Fruit fly (Drosophila melanogaster) whole organism, wandering third instar larva: ENCODE measurements around the gene Liprin-beta.
A peak's percentile ranks its signal among the peaks of the same experiment; 100 is the strongest.

ENCODE experiments used
- Abd-B ChIP-seq: fragments of >200 bp; optimal IDR thresholded peaks from 2 replicates; lab custom pipeline; 2017; ENCODE audit warnings: missing biosample characterization, missing genetic modification characterization
- CG32264 ChIP-seq: fragments of 200-800 bp; sonication (Bioruptor generic); optimal IDR thresholded peaks from 2 replicates; lab custom pipeline; 2016; ENCODE audit warnings: missing biosample characterization, missing genetic modification characterization
- CG9705 ChIP-seq: fragments of 200-800 bp; sonication (Bioruptor generic); optimal IDR thresholded peaks from 2 replicates; lab custom pipeline; 2018; ENCODE audit warnings: missing biosample characterization, mild to moderate bottlenecking, missing genetic modification characterization
- CrebA ChIP-seq: fragments of 200-800 bp; sonication (Bioruptor generic); optimal IDR thresholded peaks from 2 replicates; lab custom pipeline; 2016; ENCODE audit warnings: missing biosample characterization, mild to moderate bottlenecking, missing genetic modification characterization, borderline replicate concordance
- Dif ChIP-seq: fragments of 200-275, 200-300 bp; sonication (Bioruptor generic); optimal IDR thresholded peaks from 2 replicates; lab custom pipeline; 2018; ENCODE audit warnings: missing biosample characterization, missing genetic modification characterization; ENCODE audit not compliant: partially characterized antibody
- GATAd ChIP-seq: sonication (Bioruptor generic); optimal IDR thresholded peaks from 2 replicates; lab custom pipeline; 2016; ENCODE audit warnings: missing biosample characterization, missing genetic modification characterization
- HLH106 ChIP-seq: fragments of 200-800 bp; optimal IDR thresholded peaks from 3 replicates; lab custom pipeline; 2019; ENCODE audit warnings: missing biosample characterization, mild to moderate bottlenecking, missing genetic modification characterization, moderate library complexity
- Hnf4 ChIP-seq: fragments of 200-800 bp; sonication (Bioruptor generic); optimal IDR thresholded peaks from 2 replicates; lab custom pipeline; 2016; ENCODE audit warnings: missing biosample characterization, mild to moderate bottlenecking, missing genetic modification characterization
- Hr78 ChIP-seq: fragments of >200 bp; optimal IDR thresholded peaks from 2 replicates; lab custom pipeline; 2017; ENCODE audit warnings: missing biosample characterization, missing genetic modification characterization
- Hr83 ChIP-seq: fragments of 200-300 bp; sonication (Bioruptor generic); optimal IDR thresholded peaks from 2 replicates; lab custom pipeline; 2016; ENCODE audit warnings: missing biosample characterization, mild to moderate bottlenecking, missing genetic modification characterization, moderate library complexity; ENCODE audit not compliant: poor library complexity, severe bottlenecking
- Jra ChIP-seq: sonication (Bioruptor generic); optimal IDR thresholded peaks from 2 replicates; lab custom pipeline; 2016; ENCODE audit warnings: missing biosample characterization, missing genetic modification characterization
- Mio ChIP-seq: sonication (Bioruptor generic); optimal IDR thresholded peaks from 2 replicates; lab custom pipeline; 2016; ENCODE audit warnings: missing biosample characterization, missing genetic modification characterization
- Myc ChIP-seq: fragments of >200 bp; optimal IDR thresholded peaks from 2 replicates; lab custom pipeline; 2017
- OdsH ChIP-seq: fragments of 200-800 bp; sonication (Bioruptor generic); optimal IDR thresholded peaks from 2 replicates; lab custom pipeline; 2016; ENCODE audit warnings: missing biosample characterization, mild to moderate bottlenecking, missing genetic modification characterization
- Rel ChIP-seq, 2 experiments: fragments of 200-800 bp; sonication (Bioruptor generic) in 1 of 2; optimal IDR thresholded peaks; 2 replicates in 1 of 2; 3 replicates in 1 of 2; lab custom pipeline; 2016 to 2019; ENCODE audit warnings: mild to moderate bottlenecking in 2 of 2, missing biosample characterization in 2 of 2, missing genetic modification characterization in 2 of 2, moderate library complexity in 1 of 2
- Sp1 ChIP-seq: fragments of 200-800 bp; sonication (Bioruptor generic); optimal IDR thresholded peaks from 3 replicates; lab custom pipeline; 2019; ENCODE audit warnings: missing biosample characterization, mild to moderate bottlenecking, missing genetic modification characterization, moderate library complexity
- Vsx2 ChIP-seq: fragments of 200-300, 225-300 bp; sonication (Bioruptor generic); optimal IDR thresholded peaks from 2 replicates; lab custom pipeline; 2018; ENCODE audit warnings: missing biosample characterization, missing genetic modification characterization; ENCODE audit not compliant: partially characterized antibody
- br ChIP-seq: fragments of 200-800 bp; sonication (Bioruptor generic); optimal IDR thresholded peaks from 2 replicates; lab custom pipeline; 2016; ENCODE audit warnings: missing biosample characterization, missing genetic modification characterization
- brk ChIP-seq: fragments of 200-800 bp; sonication (Bioruptor generic); optimal IDR thresholded peaks from 2 replicates; lab custom pipeline; 2016; ENCODE audit warnings: missing biosample characterization, mild to moderate bottlenecking, missing genetic modification characterization
- dl ChIP-seq, 2 experiments: fragments of 175-275, 200-275 bp in 1 of 2; fragments of 200-275 bp in 1 of 2; sonication (Bioruptor generic); optimal IDR thresholded peaks; lab custom pipeline; 2018; ENCODE audit warnings: mild to moderate bottlenecking in 2 of 2, missing biosample characterization in 2 of 2, missing genetic modification characterization in 2 of 2, moderate library complexity in 2 of 2; ENCODE audit not compliant: partially characterized antibody in 2 of 2, insufficient read depth in 1 of 2
- dsf ChIP-seq: sonication (Bioruptor generic); optimal IDR thresholded peaks from 2 replicates; lab custom pipeline; 2016; ENCODE audit warnings: missing biosample characterization, missing genetic modification characterization, borderline replicate concordance
- ey ChIP-seq: fragments of 200-800 bp; sonication (Bioruptor generic); optimal IDR thresholded peaks from 2 replicates; lab custom pipeline; 2016; ENCODE audit warnings: missing biosample characterization, missing genetic modification characterization
- foxo ChIP-seq, 2 experiments: fragments of 200-800 bp; sonication (Bioruptor generic); optimal IDR thresholded peaks; 2 replicates in 1 of 2; 3 replicates in 1 of 2; lab custom pipeline; 2016 to 2017; ENCODE audit warnings: missing biosample characterization in 2 of 2, missing genetic modification characterization in 2 of 2
- fru ChIP-seq: fragments of 200-800 bp; sonication (Bioruptor generic); optimal IDR thresholded peaks from 3 replicates; lab custom pipeline; 2016; ENCODE audit warnings: missing biosample characterization, mild to moderate bottlenecking, missing genetic modification characterization
- h ChIP-seq: fragments of 200-800 bp; sonication (Bioruptor generic); optimal IDR thresholded peaks from 3 replicates; lab custom pipeline; 2016; ENCODE audit warnings: missing biosample characterization, mild to moderate bottlenecking, missing genetic modification characterization
- jim ChIP-seq: fragments of 175-275, 200-325 bp; sonication (Bioruptor generic); optimal IDR thresholded peaks from 2 replicates; lab custom pipeline; 2016; ENCODE audit warnings: missing biosample characterization, mild to moderate bottlenecking, missing genetic modification characterization
- lola ChIP-seq: fragments of >200 bp; optimal IDR thresholded peaks from 2 replicates; lab custom pipeline; 2017; ENCODE audit warnings: missing biosample characterization, missing genetic modification characterization
- pan ChIP-seq: fragments of >200 bp; optimal IDR thresholded peaks from 2 replicates; lab custom pipeline; 2017
- psq ChIP-seq: fragments of 200-800 bp; sonication (Bioruptor generic); optimal IDR thresholded peaks from 3 replicates; lab custom pipeline; 2017; ENCODE audit warnings: missing biosample characterization, mild to moderate bottlenecking, missing genetic modification characterization, moderate library complexity
- rgr ChIP-seq: fragments of 200-800 bp; sonication (Bioruptor generic); optimal IDR thresholded peaks from 3 replicates; lab custom pipeline; 2016; ENCODE audit warnings: missing biosample characterization, mild to moderate bottlenecking, missing genetic modification characterization
- sage ChIP-seq: fragments of 200-800 bp; sonication (Bioruptor generic); optimal IDR thresholded peaks from 2 replicates; lab custom pipeline; 2016; ENCODE audit warnings: missing biosample characterization, mild to moderate bottlenecking, missing genetic modification characterization
- sv ChIP-seq: fragments of 200-800 bp; sonication (Bioruptor generic); optimal IDR thresholded peaks from 3 replicates; lab custom pipeline; 2016; ENCODE audit warnings: missing biosample characterization, missing genetic modification characterization
- usp ChIP-seq: fragments of >200 bp; optimal IDR thresholded peaks from 2 replicates; lab custom pipeline; 2017; ENCODE audit warnings: missing biosample characterization, missing genetic modification characterization
- woc ChIP-seq: sonication (Bioruptor generic); optimal IDR thresholded peaks from 2 replicates; lab custom pipeline; 2016; ENCODE audit warnings: missing biosample characterization, mild to moderate bottlenecking, missing genetic modification characterization

Liprin-beta gene

DNA sequence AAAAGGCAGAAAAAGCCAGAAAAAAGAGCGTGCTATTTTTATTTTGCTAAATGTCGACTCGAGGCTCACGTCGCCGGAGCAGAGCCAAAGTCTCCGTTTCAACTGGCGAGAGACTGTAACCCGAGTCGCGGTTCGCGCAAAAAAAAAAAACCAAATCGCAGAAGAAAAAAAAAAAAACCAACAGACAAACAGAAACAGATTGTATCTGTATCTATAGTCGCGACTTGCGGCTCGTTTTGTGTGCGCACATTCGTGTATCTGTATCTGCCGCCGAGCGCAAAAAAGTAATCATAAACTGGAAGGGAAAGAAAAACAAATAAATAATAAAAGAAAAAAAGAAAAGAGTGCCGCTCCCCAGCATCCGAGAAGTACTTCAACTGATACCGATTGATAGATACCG lies 18.0 kb upstream of the Liprin-beta start:
- no peak for TF ChIP-seq Jra (GFP tag; lab: Kevin White, UChicago)
- peak; percentile 11 for TF ChIP-seq Rel (GFP tag; optimal IDR thresholded peaks at IDR 0.05; lab: Kevin White, UChicago)
- TF ChIP-seq Rel (tag; optimal IDR thresholded peaks at IDR 0.05; lab: Kevin White, UChicago), result no peak
- no peak for TF ChIP-seq Hr83 (GFP tag; lab: Kevin White, UChicago)
- TF ChIP-seq Hnf4 (GFP tag; lab: Kevin White, UChicago), result peak; percentile 25
- no peak for TF ChIP-seq CG9705 (GFP tag; lab: Kevin White, UChicago)
- peak; percentile 26 for TF ChIP-seq Sp1
- TF ChIP-seq HLH106 (tag; lab: Kevin White, UChicago), result no peak
- no peak for TF ChIP-seq lola (GFP tag; lab: Kevin White, UChicago)
- peak; percentile 83 for TF ChIP-seq CrebA
- TF ChIP-seq Vsx2, result no peak
- no peak for TF ChIP-seq ey
- TF ChIP-seq foxo (GFP tag; optimal IDR thresholded peaks at IDR 0.05; lab: Kevin White, UChicago), result no peak
- no peak for TF ChIP-seq CG32264
- peak; percentile 86 for TF ChIP-seq jim (GFP tag; lab: Kevin White, UChicago)
- no peak for TF ChIP-seq woc (GFP tag; lab: Kevin White, UChicago)

DNA sequence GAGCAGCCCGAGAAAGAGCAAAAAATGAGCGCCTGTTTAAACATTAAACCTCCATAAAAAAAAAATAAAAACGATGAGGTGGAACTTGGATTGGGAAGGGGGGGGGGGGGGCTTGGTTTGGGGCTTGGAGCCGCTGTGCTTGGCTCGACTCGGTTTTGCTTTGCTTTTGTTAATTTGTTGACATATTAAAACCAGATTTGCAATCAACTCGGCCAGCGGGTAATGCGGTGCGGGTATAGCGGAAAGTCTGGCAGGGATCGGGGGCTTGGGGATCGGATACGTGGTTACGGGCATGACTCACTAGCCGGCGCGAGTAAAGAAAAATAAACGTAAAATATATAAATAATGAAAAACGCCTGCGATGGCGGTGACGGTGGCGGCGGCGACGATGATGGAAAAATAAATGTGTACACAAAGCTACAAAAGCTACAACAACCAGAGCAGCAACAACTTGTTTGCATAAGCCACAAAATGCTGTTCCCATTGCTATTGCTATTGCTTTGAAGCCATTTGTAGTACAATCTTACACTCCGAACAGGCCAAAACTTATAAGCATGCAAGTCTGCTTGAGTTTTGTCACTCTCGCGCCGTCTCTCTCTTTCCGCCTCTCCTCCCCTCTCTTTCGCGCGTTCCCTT lies 15.2 kb upstream of the Liprin-beta start:
- no peak for TF ChIP-seq Myc
- peak; percentile 20 for TF ChIP-seq h
- peak in 1 of 2 experiments; percentile 11 for TF ChIP-seq foxo (GFP tag; optimal IDR thresholded peaks at IDR 0.05; lab: Kevin White, UChicago)
- TF ChIP-seq brk, result no peak
- peak; percentile 20 for TF ChIP-seq psq (GFP tag; lab: Kevin White, UChicago)
- no peak for TF ChIP-seq Rel (GFP tag; optimal IDR thresholded peaks at IDR 0.05; lab: Kevin White, UChicago)
- peak; percentile 48 for TF ChIP-seq Rel (tag; optimal IDR thresholded peaks at IDR 0.05; lab: Kevin White, UChicago)
- no peak for TF ChIP-seq OdsH
- TF ChIP-seq CG9705 (GFP tag; lab: Kevin White, UChicago), result no peak
- peak; percentile 7 for TF ChIP-seq Jra (GFP tag; lab: Kevin White, UChicago)
- TF ChIP-seq dl (GFP tag; optimal IDR thresholded peaks at IDR 0.05; lab: Kevin White, UChicago; ENCODE audit: insufficient read depth in 1 of 2, partially characterized antibody in 2 of 2), result no peak
- TF ChIP-seq fru (GFP tag; lab: Kevin White, UChicago), result peak; percentile 34
- no peak for TF ChIP-seq CrebA
- TF ChIP-seq Hnf4 (GFP tag; lab: Kevin White, UChicago), result no peak
- peak; percentile 80 for TF ChIP-seq jim (GFP tag; lab: Kevin White, UChicago)
- TF ChIP-seq woc (GFP tag; lab: Kevin White, UChicago), result no peak
- TF ChIP-seq br (GFP tag; lab: Kevin White, UChicago), result peak; percentile 9
- TF ChIP-seq Abd-B, result no peak
- TF ChIP-seq Sp1, result peak; percentile 39
- peak; percentile 31 for TF ChIP-seq Vsx2
- peak; percentile 0 for TF ChIP-seq CG32264
- peak; percentile 37 for TF ChIP-seq Dif (GFP tag; lab: Kevin White, UChicago)
- no peak for TF ChIP-seq sv

DNA sequence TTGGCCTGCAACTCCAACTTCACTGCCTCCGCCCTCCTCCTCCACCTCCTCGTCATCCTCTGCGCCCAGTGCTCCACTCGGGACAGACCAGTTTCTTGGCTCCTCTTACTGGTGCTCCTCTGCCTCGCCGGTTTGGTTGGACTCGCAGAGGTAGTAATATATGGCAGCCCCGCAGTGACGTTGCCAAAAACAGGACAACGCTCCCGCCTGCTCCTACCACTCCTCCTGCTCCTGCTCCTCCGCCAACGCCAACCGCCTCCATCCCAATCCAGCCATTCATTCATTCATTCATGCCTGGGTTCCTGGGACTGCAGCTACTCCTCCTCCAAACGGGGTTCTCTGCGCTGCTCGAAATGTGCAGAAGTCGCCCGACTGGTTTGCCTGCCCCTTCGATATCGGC lies 13.5 kb upstream of the Liprin-beta start:
- TF ChIP-seq Hr78 (no peak), Mio (no peak), Rel (GFP tag; optimal IDR thresholded peaks at IDR 0.05; lab: Kevin White, UChicago) (no peak), Rel (tag; optimal IDR thresholded peaks at IDR 0.05; lab: Kevin White, UChicago) (no peak), Hnf4 (GFP tag; lab: Kevin White, UChicago) (no peak), dl (GFP tag; optimal IDR thresholded peaks at IDR 0.05; lab: Kevin White, UChicago; ENCODE audit: insufficient read depth in 1 of 2, partially characterized antibody in 2 of 2) (no peak), Vsx2 (peak; percentile 32), pan (lab: Kevin White, UChicago) (no peak), woc (GFP tag; lab: Kevin White, UChicago) (no peak), dsf (GFP tag; lab: Kevin White, UChicago) (no peak), h (no peak), Hr83 (GFP tag; lab: Kevin White, UChicago) (peak; percentile 51), Dif (GFP tag; lab: Kevin White, UChicago) (peak; percentile 62)

DNA sequence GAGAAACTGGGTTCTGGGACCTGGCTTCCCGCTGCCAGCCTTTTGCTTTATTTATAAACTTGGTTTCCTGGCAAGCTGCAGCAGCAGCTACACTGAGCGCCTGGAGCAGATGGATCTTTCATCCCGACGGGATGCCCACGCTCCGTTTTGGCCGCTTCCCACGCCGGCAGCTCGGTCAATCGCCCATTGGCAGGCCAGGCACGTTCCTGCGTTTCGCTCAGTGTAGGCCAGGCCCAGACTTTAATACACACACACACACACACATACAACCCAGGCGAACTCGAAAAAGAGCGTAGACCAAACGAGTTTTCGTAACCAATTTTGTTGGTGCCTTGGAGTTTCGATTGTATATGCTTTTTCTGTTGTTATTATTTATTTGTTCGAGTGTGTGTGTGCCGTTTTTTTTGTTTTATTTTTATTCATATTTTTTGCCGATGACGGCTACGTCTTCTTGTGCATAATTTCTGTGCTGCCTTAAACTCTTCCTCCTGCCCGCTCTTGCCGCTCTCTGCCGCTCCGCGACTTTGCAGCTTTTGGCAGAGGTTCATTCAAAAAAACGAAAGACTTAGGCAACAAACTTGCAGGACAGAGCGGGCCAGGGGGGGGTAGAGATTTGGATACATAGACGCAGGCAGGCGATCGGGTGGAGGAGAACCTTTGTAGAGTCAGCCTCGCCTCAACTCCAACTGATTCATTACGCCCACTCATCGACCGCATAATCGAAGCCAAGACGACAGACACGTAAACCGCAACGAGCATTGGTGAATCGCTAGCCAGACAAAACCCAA lies 12.9 kb upstream of the Liprin-beta start:
- TF ChIP-seq CG9705 (GFP tag; lab: Kevin White, UChicago) (peak; percentile 83), rgr (GFP tag; lab: Kevin White, UChicago) (peak; percentile 82), h (peak; percentile 87), Hnf4 (GFP tag; lab: Kevin White, UChicago) (no peak), pan (lab: Kevin White, UChicago) (no peak), br (GFP tag; lab: Kevin White, UChicago) (peak; percentile 91), CrebA (no peak), sv (no peak), CG32264 (peak; percentile 43), sage (GFP tag; lab: Kevin White, UChicago) (no peak), Vsx2 (peak; percentile 28), Mio (no peak), brk (no peak), Dif (GFP tag; lab: Kevin White, UChicago) (no peak), fru (GFP tag; lab: Kevin White, UChicago) (peak; percentile 90), GATAd (no peak), Rel (GFP tag; optimal IDR thresholded peaks at IDR 0.05; lab: Kevin White, UChicago) (peak; percentile 39), Rel (tag; optimal IDR thresholded peaks at IDR 0.05; lab: Kevin White, UChicago) (peak; percentile 67), usp (GFP tag; lab: Kevin White, UChicago) (no peak), Myc (no peak), woc (GFP tag; lab: Kevin White, UChicago) (peak; percentile 88), Hr78 (no peak), dl (GFP tag; optimal IDR thresholded peaks at IDR 0.05; lab: Kevin White, UChicago; ENCODE audit: insufficient read depth in 1 of 2, partially characterized antibody in 2 of 2) (no peak), Abd-B (no peak), dsf (GFP tag; lab: Kevin White, UChicago) (no peak), Sp1 (peak; percentile 86), ey (peak; percentile 90), HLH106 (tag; lab: Kevin White, UChicago) (peak; percentile 89)
